Worm (Caenorhabditis elegans) whole organism, midembryonic: ENCODE data around the gene srh-87.

ENCODE experiments used
- T22C8.4 ChIP-seq: fragments of 200-800 bp; sonication (Bioruptor generic); IDR thresholded peaks from 2 replicates; pipeline ENCODE4 v1.3.6; 2022; ENCODE audit warnings: missing genetic modification characterization, missing compliant biosample characterization
- cog-1 ChIP-seq: sonication (generic microtip); optimal IDR thresholded peaks from 2 replicates; lab custom pipeline; 2016; ENCODE audit warnings: missing genetic modification characterization, missing compliant biosample characterization
- flt-1 ChIP-seq: fragments of 200-800 bp; sonication (Bioruptor generic); IDR thresholded peaks from 2 replicates; pipeline ENCODE4 v1.3.6; 2022; ENCODE audit warnings: missing genetic modification characterization, missing compliant biosample characterization
- klf-2 ChIP-seq: fragments of 200-800 bp; sonication (Bioruptor generic); conservative IDR thresholded peaks from 2 replicates; pipeline ENCODE4 v1.3.6; 2022; ENCODE audit warnings: missing genetic modification reagents, missing genetic modification characterization, missing compliant biosample characterization
- med-1 ChIP-seq: sonication (generic microtip); optimal IDR thresholded peaks from 2 replicates; lab custom pipeline; 2017; ENCODE audit warnings: missing genetic modification characterization, mild to moderate bottlenecking, missing compliant biosample characterization, antibody characterized with exemption, missing genetic modification reagents; ENCODE audit not compliant: insufficient read depth
- ref-1 ChIP-seq: fragments of 200-800 bp; sonication (Bioruptor generic); conservative IDR thresholded peaks from 2 replicates; pipeline ENCODE4 v1.3.6; 2022; ENCODE audit warnings: missing genetic modification reagents, missing genetic modification characterization, missing compliant biosample characterization
- tab-1 ChIP-seq: fragments of 200-800 bp; sonication (Bioruptor generic); IDR thresholded peaks from 2 replicates; pipeline ENCODE4 v1.3.6; 2022; ENCODE audit warnings: missing genetic modification characterization, missing compliant biosample characterization
- ztf-23 ChIP-seq: fragments of 200-800 bp; sonication (Bioruptor generic); IDR thresholded peaks from 2 replicates; pipeline ENCODE4 v1.3.6; 2022; ENCODE audit warnings: missing genetic modification reagents, missing genetic modification characterization, missing compliant biosample characterization
- ztf-29 ChIP-seq: fragments of 200-800 bp; sonication (Bioruptor generic); IDR thresholded peaks from 2 replicates; pipeline ENCODE4 v1.3.6; 2022; ENCODE audit warnings: missing genetic modification reagents, missing genetic modification characterization, missing compliant biosample characterization

Gene srh-87

DNA sequence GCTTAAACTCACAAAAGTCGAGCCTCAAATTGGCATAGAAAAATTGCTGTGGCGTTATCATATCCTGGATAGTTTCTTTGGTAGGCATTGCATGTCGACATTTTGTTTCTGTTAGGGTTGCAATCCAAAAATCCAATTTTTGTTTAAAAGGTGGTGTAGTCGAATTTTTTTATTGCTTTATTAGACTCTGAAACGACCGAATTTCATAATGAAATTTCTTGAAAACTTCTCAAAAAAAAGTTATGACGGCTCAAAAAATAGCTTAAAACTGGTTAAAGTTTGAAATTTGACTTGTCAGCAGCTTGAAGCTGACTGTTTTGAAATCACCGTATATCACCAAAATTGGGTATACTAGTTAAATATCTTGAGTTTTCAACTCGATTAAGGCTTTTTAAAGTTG, 4.1 kb downstream of the srh-87 start, which contains the start of gene srw-143:
Gene srw-143 (minus strand): TSS at position 101 of the 400 bp plus-strand sequence.
- TF ChIP-seq klf-2, result no peak
- no peak for TF ChIP-seq cog-1 (tag; lab: Kevin White, UChicago)
- TF ChIP-seq tab-1, result no peak
- no peak for TF ChIP-seq flt-1 (GFP tag; lab: Robert Waterston, UW)
- TF ChIP-seq ref-1 (GFP tag; lab: Robert Waterston, UW), result no peak
- no peak for TF ChIP-seq med-1 (GFP tag; lab: Kevin White, UChicago)
- no peak for TF ChIP-seq ztf-23 (GFP tag; lab: Robert Waterston, UW)
- TF ChIP-seq T22C8.4 (GFP tag; lab: Robert Waterston, UW), result no peak
- TF ChIP-seq ztf-29 (GFP tag; lab: Robert Waterston, UW), result no peak

DNA sequence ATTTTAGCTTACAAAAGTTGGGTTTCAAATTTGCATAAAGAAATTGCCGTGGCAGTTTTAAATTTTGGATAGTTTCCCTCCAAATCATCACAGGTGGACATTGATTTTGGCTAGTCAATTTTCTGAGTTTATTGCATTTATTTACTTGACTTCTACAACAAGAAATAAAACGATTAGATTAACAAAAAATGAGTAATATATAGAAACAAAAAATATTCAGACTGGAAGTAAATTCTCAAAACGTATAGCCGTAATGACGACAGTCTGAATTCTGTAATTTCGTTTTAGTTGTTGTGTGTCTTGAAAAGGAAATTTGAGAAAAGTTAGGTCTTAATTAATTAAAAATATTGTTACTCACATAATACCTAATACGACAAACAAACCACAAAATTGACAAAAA, 7.0 kb downstream of the srh-87 start, which contains the start of gene srw-141:
Gene srw-141 (minus strand): TSS at position 101 of the 400 bp plus-strand sequence.
- TF ChIP-seq med-1 (GFP tag; lab: Kevin White, UChicago) (no peak), ztf-23 (GFP tag; lab: Robert Waterston, UW) (no peak), cog-1 (tag; lab: Kevin White, UChicago) (no peak), klf-2 (no peak), flt-1 (GFP tag; lab: Robert Waterston, UW) (no peak), ztf-29 (GFP tag; lab: Robert Waterston, UW) (no peak), T22C8.4 (GFP tag; lab: Robert Waterston, UW) (no peak), tab-1 (no peak), ref-1 (GFP tag; lab: Robert Waterston, UW) (no peak)

DNA sequence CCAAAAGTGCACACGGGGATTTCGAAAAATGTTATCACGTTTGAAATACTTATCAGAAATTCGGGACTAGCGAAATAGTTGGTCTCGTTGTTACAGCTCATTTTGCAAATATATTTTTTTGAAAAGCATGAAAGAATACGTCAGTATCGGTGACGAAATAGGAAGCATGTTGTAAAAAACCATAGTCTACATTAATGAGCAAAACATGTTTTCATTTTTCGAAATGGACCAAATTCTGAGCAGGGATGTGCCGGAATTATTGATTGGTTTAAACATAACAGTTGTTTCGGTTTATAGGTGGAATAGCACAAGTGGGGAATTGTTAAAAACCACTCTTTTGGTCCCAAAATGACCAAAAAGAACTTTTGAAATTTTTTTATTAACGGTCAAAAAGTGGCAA, 11.4 kb downstream of the srh-87 start, which contains the start of gene srh-247:
Gene srh-247 (minus strand): TSS at position 101 of the 400 bp plus-strand sequence.
- TF ChIP-seq klf-2 (no peak), ztf-29 (GFP tag; lab: Robert Waterston, UW) (no peak), tab-1 (no peak), ref-1 (GFP tag; lab: Robert Waterston, UW) (no peak)

DNA sequence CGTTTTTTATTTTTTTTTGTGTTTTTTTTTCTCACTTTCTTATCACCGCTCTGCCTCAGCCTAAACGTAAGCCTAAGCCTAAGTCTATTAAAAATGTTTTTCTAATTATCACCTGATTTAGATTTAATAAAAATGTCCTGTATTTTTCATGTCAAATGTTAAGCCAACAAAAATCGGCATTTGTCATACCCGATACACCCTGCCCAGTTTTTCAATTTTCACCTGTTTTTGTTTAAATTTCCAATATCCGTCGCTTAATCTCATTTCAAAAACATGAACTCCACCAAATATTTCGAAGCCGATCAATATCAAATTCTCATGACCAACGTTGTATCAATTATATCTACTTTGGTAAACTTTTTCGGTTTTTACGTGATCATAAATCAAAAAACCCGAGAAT, 14.2 kb downstream of the srh-87 start, which contains the start of gene C31B8.1:
Gene C31B8.1 (plus strand): TSS at position 301 of the 400 bp plus-strand sequence.
- TF ChIP-seq tab-1, result no peak
- TF ChIP-seq med-1 (GFP tag; lab: Kevin White, UChicago), result no peak
- no peak for TF ChIP-seq flt-1 (GFP tag; lab: Robert Waterston, UW)
- TF ChIP-seq klf-2, result no peak
- no peak for TF ChIP-seq ztf-23 (GFP tag; lab: Robert Waterston, UW)
- no peak for TF ChIP-seq ref-1 (GFP tag; lab: Robert Waterston, UW)
- TF ChIP-seq cog-1 (tag; lab: Kevin White, UChicago), result no peak
- TF ChIP-seq ztf-29 (GFP tag; lab: Robert Waterston, UW), result no peak
- TF ChIP-seq T22C8.4 (GFP tag; lab: Robert Waterston, UW), result no peak

DNA sequence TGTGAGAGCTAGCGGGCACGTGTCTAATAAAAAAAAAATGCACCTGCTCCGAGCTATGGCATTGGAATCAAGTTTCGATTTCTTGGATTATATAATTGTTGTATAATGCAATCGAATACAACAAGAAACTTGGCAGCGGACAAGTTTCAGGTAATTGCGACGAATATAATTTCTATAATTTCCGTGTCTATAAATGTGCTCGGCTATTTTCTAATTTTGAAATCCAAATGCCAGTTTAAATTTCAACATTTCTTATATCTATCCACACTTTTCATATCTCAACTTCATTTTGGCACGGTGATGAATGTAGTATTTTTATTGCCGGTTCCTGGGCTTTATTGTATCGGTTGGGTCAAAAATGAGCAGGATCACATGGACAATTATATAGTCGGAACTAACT, 15.7 kb downstream of the srh-87 start, which contains the start of gene C31B8.16:
Gene C31B8.16 (plus strand): TSS at position 301 of the 400 bp plus-strand sequence.
- TF ChIP-seq ztf-23 (GFP tag; lab: Robert Waterston, UW) (no peak), med-1 (GFP tag; lab: Kevin White, UChicago) (no peak), cog-1 (tag; lab: Kevin White, UChicago) (no peak), ztf-29 (GFP tag; lab: Robert Waterston, UW) (no peak), T22C8.4 (GFP tag; lab: Robert Waterston, UW) (no peak), ref-1 (GFP tag; lab: Robert Waterston, UW) (no peak), flt-1 (GFP tag; lab: Robert Waterston, UW) (no peak), klf-2 (no peak), tab-1 (no peak)

DNA sequence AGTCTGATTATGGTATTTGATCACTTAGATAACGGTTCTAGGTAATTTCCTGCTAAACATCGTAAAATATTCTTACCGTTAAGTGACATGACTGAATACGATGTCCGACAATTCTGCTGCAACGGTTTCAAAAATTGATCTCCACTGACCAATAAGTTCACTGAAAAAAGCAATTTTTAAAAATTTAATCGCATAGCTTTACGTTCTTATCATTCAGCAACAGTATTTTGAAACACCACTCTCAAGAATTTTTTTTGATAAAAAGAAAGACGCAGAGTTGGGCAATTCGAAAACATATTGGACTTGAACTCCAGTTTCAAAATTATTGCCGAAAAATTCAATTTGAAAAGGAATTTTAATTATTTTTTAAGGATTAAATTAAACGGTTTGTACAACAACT, 17.9 kb downstream of the srh-87 start, which contains the start of gene C31B8.12:
Gene C31B8.12 (minus strand): TSS at position 101 of the 400 bp plus-strand sequence.
- TF ChIP-seq cog-1 (tag; lab: Kevin White, UChicago), result no peak
- TF ChIP-seq med-1 (GFP tag; lab: Kevin White, UChicago), result no peak
- no peak for TF ChIP-seq ref-1 (GFP tag; lab: Robert Waterston, UW)
- no peak for TF ChIP-seq klf-2
- TF ChIP-seq tab-1, result no peak
- TF ChIP-seq flt-1 (GFP tag; lab: Robert Waterston, UW), result no peak
- TF ChIP-seq ztf-29 (GFP tag; lab: Robert Waterston, UW), result no peak
- TF ChIP-seq T22C8.4 (GFP tag; lab: Robert Waterston, UW), result no peak
- TF ChIP-seq ztf-23 (GFP tag; lab: Robert Waterston, UW), result no peak

DNA sequence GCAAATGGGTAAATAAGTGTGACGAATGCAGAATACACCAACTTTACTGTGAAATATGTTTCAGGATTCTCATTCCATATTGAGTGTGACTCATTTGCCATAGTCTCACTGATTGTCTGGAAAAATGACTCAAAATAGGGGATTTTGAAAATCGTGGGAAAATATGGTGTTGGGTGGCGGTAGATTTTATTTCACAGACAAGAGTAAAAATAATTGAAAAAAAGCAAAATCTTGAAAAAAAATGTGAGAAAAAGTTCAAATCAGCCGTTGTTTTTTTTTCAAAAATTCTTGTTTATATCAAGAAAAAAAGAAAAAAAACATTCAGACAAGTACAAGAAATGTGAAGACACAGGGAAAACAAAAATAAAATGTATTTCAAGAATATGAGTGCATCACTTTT, 22.9 kb downstream of the srh-87 start, which contains the start of gene srh-38:
Gene srh-38 (minus strand): TSS at position 101 of the 400 bp plus-strand sequence.
- no peak for TF ChIP-seq ztf-23 (GFP tag; lab: Robert Waterston, UW)
- no peak for TF ChIP-seq cog-1 (tag; lab: Kevin White, UChicago)
- no peak for TF ChIP-seq ref-1 (GFP tag; lab: Robert Waterston, UW)
- TF ChIP-seq klf-2, result no peak
- no peak for TF ChIP-seq med-1 (GFP tag; lab: Kevin White, UChicago)
- TF ChIP-seq T22C8.4 (GFP tag; lab: Robert Waterston, UW), result no peak
- no peak for TF ChIP-seq flt-1 (GFP tag; lab: Robert Waterston, UW)
- no peak for TF ChIP-seq ztf-29 (GFP tag; lab: Robert Waterston, UW)
- TF ChIP-seq tab-1, result no peak

DNA sequence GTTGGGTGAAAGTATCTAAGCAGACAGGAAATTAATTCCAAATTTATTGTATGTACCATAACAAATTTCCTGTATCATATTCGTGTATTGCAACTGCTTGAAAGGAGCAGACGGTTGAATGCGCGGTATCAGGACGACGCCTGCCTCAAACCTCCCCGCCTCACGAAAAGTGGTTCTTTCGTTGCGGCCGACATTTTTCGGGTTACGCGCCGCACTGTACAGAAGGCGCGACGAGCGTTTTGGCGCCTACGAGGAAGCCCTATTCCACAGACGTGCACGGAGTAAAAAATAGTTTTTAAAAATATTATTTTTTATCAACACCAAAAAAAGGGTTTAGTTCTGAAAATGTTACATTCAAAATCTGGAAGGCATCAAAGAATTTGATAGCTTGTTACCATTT, 25.4 kb downstream of the srh-87 start:
- TF ChIP-seq T22C8.4 (GFP tag; lab: Robert Waterston, UW), result no peak
- no peak for TF ChIP-seq tab-1
- no peak for TF ChIP-seq ztf-29 (GFP tag; lab: Robert Waterston, UW)
- TF ChIP-seq ztf-23 (GFP tag; lab: Robert Waterston, UW), result no peak
- TF ChIP-seq cog-1 (tag; lab: Kevin White, UChicago), result no peak
- TF ChIP-seq med-1 (GFP tag; lab: Kevin White, UChicago), result no peak
- no peak for TF ChIP-seq ref-1 (GFP tag; lab: Robert Waterston, UW)
- no peak for TF ChIP-seq flt-1 (GFP tag; lab: Robert Waterston, UW)
- no peak for TF ChIP-seq klf-2

DNA sequence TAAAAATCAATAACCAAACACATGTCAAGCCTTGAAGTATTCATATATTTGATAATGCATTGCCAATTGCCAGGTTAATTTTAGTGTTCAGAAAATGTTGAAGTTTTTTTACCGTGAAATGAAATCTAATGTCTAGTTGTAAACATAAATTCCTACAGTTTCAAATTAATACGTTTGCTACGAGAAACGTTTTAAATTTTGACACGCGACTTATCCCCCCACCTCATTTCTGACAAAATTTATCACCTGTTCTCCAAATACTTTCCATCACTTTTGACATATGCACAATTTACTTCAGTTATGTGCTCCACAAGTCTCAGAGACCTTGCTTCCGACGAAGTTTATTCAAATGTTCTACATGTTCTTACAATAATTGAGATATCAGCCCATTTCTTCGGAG, 31.6 kb downstream of the srh-87 start, which contains the start of gene srh-146:
Gene srh-146 (plus strand): TSS at position 301 of the 400 bp plus-strand sequence.
- TF ChIP-seq tab-1, result no peak
- TF ChIP-seq flt-1 (GFP tag; lab: Robert Waterston, UW), result no peak
- no peak for TF ChIP-seq ref-1 (GFP tag; lab: Robert Waterston, UW)
- TF ChIP-seq T22C8.4 (GFP tag; lab: Robert Waterston, UW), result no peak
- TF ChIP-seq ztf-23 (GFP tag; lab: Robert Waterston, UW), result no peak
- no peak for TF ChIP-seq med-1 (GFP tag; lab: Kevin White, UChicago)
- no peak for TF ChIP-seq ztf-29 (GFP tag; lab: Robert Waterston, UW)
- TF ChIP-seq klf-2, result no peak
- no peak for TF ChIP-seq cog-1 (tag; lab: Kevin White, UChicago)
